Fruit fly (Drosophila melanogaster) whole organism, prepupa: ENCODE measurements around the gene Usp8.

ENCODE experiments used
- CG10631 ChIP-seq: fragments of 200-800 bp; sonication (Bioruptor generic); optimal IDR thresholded peaks from 2 replicates; lab custom pipeline; 2016; ENCODE audit warnings: missing biosample characterization, missing genetic modification characterization
- CG10669 ChIP-seq: fragments of 200-800 bp; sonication (Bioruptor generic); optimal IDR thresholded peaks from 3 replicates; lab custom pipeline; 2018; ENCODE audit warnings: missing biosample characterization, mild to moderate bottlenecking, missing genetic modification characterization, moderate library complexity
- CG11762 ChIP-seq: fragments of 200-800 bp; sonication (Bioruptor generic); optimal IDR thresholded peaks from 3 replicates; lab custom pipeline; 2016; ENCODE audit warnings: missing biosample characterization, missing genetic modification characterization; ENCODE audit not compliant: insufficient read depth
- CG11902 ChIP-seq: fragments of 200-800 bp; sonication (Bioruptor generic); optimal IDR thresholded peaks from 3 replicates; lab custom pipeline; 2016; ENCODE audit warnings: missing biosample characterization, missing genetic modification characterization
- CG15336 ChIP-seq: fragments of 200-800 bp; sonication (Bioruptor generic); IDR thresholded peaks from 2 replicates; pipeline ENCODE4 v1.3.6; 2022; ENCODE audit warnings: missing biosample characterization, missing genetic modification characterization
- CG1621 ChIP-seq: fragments of 200-800 bp; sonication (Bioruptor generic); optimal IDR thresholded peaks from 3 replicates; lab custom pipeline; 2018; ENCODE audit warnings: missing biosample characterization, mild to moderate bottlenecking, missing genetic modification characterization
- CG3032 ChIP-seq: fragments of 200-800 bp; optimal IDR thresholded peaks from 2 replicates; lab custom pipeline; 2019; ENCODE audit warnings: missing biosample characterization, mild to moderate bottlenecking, missing genetic modification characterization, moderate library complexity
- CG34406 ChIP-seq: fragments of 200-800 bp; sonication (Bioruptor generic); optimal IDR thresholded peaks from 3 replicates; lab custom pipeline; 2016; ENCODE audit warnings: missing biosample characterization, missing genetic modification characterization
- CG3919 ChIP-seq: fragments of 200-800 bp; sonication (Bioruptor generic); optimal IDR thresholded peaks from 3 replicates; lab custom pipeline; 2016; ENCODE audit warnings: missing biosample characterization, missing genetic modification characterization
- CG4318 ChIP-seq: fragments of 200-800 bp; sonication (Bioruptor generic); optimal IDR thresholded peaks from 3 replicates; lab custom pipeline; 2017; ENCODE audit warnings: missing biosample characterization, mild to moderate bottlenecking, missing genetic modification characterization
- CG6276 ChIP-seq: fragments of 200-800 bp; sonication (Bioruptor generic); optimal IDR thresholded peaks from 2 replicates; lab custom pipeline; 2017; ENCODE audit warnings: missing biosample characterization, mild to moderate bottlenecking, missing genetic modification characterization
- CG6792 ChIP-seq: fragments of 200-800 bp; sonication (Bioruptor generic); optimal IDR thresholded peaks from 3 replicates; lab custom pipeline; 2016; ENCODE audit warnings: missing biosample characterization, missing genetic modification characterization
- CG6808 ChIP-seq: fragments of 200-800 bp; sonication (Bioruptor generic); optimal IDR thresholded peaks from 3 replicates; lab custom pipeline; 2017; ENCODE audit warnings: missing biosample characterization, missing genetic modification characterization, mild to moderate bottlenecking, moderate library complexity, missing genetic modification reagents
- CG6854 ChIP-seq: fragments of 200-800 bp; sonication (Bioruptor generic); optimal IDR thresholded peaks from 2 replicates; lab custom pipeline; 2017; ENCODE audit warnings: missing biosample characterization, mild to moderate bottlenecking, missing genetic modification characterization
- CG7368 ChIP-seq: fragments of 200-800 bp; sonication (Bioruptor generic); optimal IDR thresholded peaks from 3 replicates; lab custom pipeline; 2016; ENCODE audit warnings: missing biosample characterization, missing genetic modification characterization
- CG8119 ChIP-seq: fragments of 200-800 bp; sonication (Bioruptor generic); IDR thresholded peaks from 3 replicates; pipeline ENCODE4 v1.3.6; 2022; ENCODE audit warnings: missing biosample characterization, missing genetic modification characterization
- CG8319 ChIP-seq: fragments of 200-800 bp; sonication (Bioruptor generic); optimal IDR thresholded peaks from 3 replicates; lab custom pipeline; 2016; ENCODE audit warnings: missing biosample characterization, missing genetic modification characterization
- CG9139 ChIP-seq: fragments of 200-800 bp; sonication (Bioruptor generic); optimal IDR thresholded peaks from 3 replicates; lab custom pipeline; 2017; ENCODE audit warnings: missing biosample characterization, mild to moderate bottlenecking, missing genetic modification characterization
- Eip75B ChIP-seq: fragments of 200-800 bp; sonication (Bioruptor generic); optimal IDR thresholded peaks from 3 replicates; lab custom pipeline; 2016; ENCODE audit warnings: missing biosample characterization, missing genetic modification characterization
- Ets21C ChIP-seq: fragments of 200-800 bp; sonication (Bioruptor generic); optimal IDR thresholded peaks from 3 replicates; lab custom pipeline; 2016; ENCODE audit warnings: missing biosample characterization, missing genetic modification characterization
- Gug ChIP-seq: fragments of 200-800 bp; sonication (Bioruptor generic); IDR thresholded peaks from 2 replicates; pipeline ENCODE4 v1.3.6; 2022; ENCODE audit warnings: missing biosample characterization, missing genetic modification characterization
- Hr38 ChIP-seq: sonication (Bioruptor generic); optimal IDR thresholded peaks from 2 replicates; lab custom pipeline; 2016; ENCODE audit warnings: missing biosample characterization, missing genetic modification characterization
- Hr39 ChIP-seq: fragments of 200-800 bp; sonication (Bioruptor generic); optimal IDR thresholded peaks from 2 replicates; lab custom pipeline; 2016; ENCODE audit warnings: missing biosample characterization, missing genetic modification characterization
- Hr4 ChIP-seq: fragments of 200-800 bp; sonication (Bioruptor generic); optimal IDR thresholded peaks from 3 replicates; lab custom pipeline; 2016; ENCODE audit warnings: missing biosample characterization, missing genetic modification characterization
- Lpt ChIP-seq: fragments of 200-800 bp; sonication (Bioruptor generic); optimal IDR thresholded peaks from 3 replicates; lab custom pipeline; 2016; ENCODE audit warnings: missing biosample characterization, missing genetic modification characterization
- Met ChIP-seq: fragments of 200-800 bp; sonication (Bioruptor generic); optimal IDR thresholded peaks from 3 replicates; lab custom pipeline; 2016; ENCODE audit warnings: missing biosample characterization, missing genetic modification characterization
- Smox ChIP-seq: fragments of 200-800 bp; sonication (Bioruptor generic); optimal IDR thresholded peaks from 3 replicates; lab custom pipeline; 2016; ENCODE audit warnings: missing biosample characterization, missing genetic modification characterization
- Sox102F ChIP-seq: fragments of 200-800 bp; sonication (Bioruptor generic); optimal IDR thresholded peaks from 2 replicates; lab custom pipeline; 2016; ENCODE audit warnings: missing biosample characterization, mild to moderate bottlenecking, missing genetic modification characterization
- Sox14 ChIP-seq: fragments of 200-800 bp; sonication (Bioruptor generic); optimal IDR thresholded peaks from 3 replicates; lab custom pipeline; 2016; ENCODE audit warnings: missing biosample characterization, missing genetic modification characterization
- Sox15 ChIP-seq: fragments of 200-800 bp; sonication (Bioruptor generic); optimal IDR thresholded peaks from 3 replicates; lab custom pipeline; 2016; ENCODE audit warnings: missing biosample characterization, missing genetic modification characterization
- achi ChIP-seq: fragments of 200-800 bp; sonication (Bioruptor generic); optimal IDR thresholded peaks from 3 replicates; lab custom pipeline; 2016; ENCODE audit warnings: missing biosample characterization, missing genetic modification characterization
- cyc ChIP-seq: fragments of 200-800 bp; sonication (Bioruptor generic); optimal IDR thresholded peaks from 3 replicates; lab custom pipeline; 2016; ENCODE audit warnings: missing biosample characterization, missing genetic modification characterization
- dac ChIP-seq: fragments of 200-800 bp; sonication (Bioruptor generic); optimal IDR thresholded peaks from 2 replicates; lab custom pipeline; 2017; ENCODE audit warnings: missing biosample characterization, mild to moderate bottlenecking, missing genetic modification characterization
- eg ChIP-seq: fragments of 200-800 bp; sonication (Bioruptor generic); IDR thresholded peaks from 3 replicates; pipeline ENCODE4 v1.3.6; 2022; ENCODE audit warnings: missing biosample characterization, missing genetic modification characterization
- fd59A ChIP-seq: fragments of 200-800 bp; sonication (Bioruptor generic); optimal IDR thresholded peaks from 2 replicates; lab custom pipeline; 2017; ENCODE audit warnings: missing biosample characterization, mild to moderate bottlenecking, missing genetic modification characterization, missing genetic modification reagents
- fkh ChIP-seq: fragments of 200-800 bp; sonication (Bioruptor generic); optimal IDR thresholded peaks from 3 replicates; lab custom pipeline; 2017; ENCODE audit warnings: missing biosample characterization, mild to moderate bottlenecking, missing genetic modification characterization, moderate library complexity
- lz ChIP-seq: fragments of 200-800 bp; sonication (Bioruptor generic); optimal IDR thresholded peaks from 3 replicates; lab custom pipeline; 2016; ENCODE audit warnings: missing biosample characterization, missing genetic modification characterization
- net ChIP-seq: fragments of 200-800 bp; sonication (Bioruptor generic); optimal IDR thresholded peaks from 3 replicates; lab custom pipeline; 2016; ENCODE audit warnings: missing biosample characterization, missing genetic modification characterization
- pdm3 ChIP-seq: fragments of 200-800 bp; sonication (Bioruptor generic); optimal IDR thresholded peaks from 3 replicates; lab custom pipeline; 2016; ENCODE audit warnings: missing biosample characterization, missing genetic modification characterization
- salr ChIP-seq, 2 experiments: fragments of 200-800 bp; sonication (Bioruptor generic); optimal IDR thresholded peaks; 3 replicates each; lab custom pipeline; 2016 to 2018; ENCODE audit warnings: missing biosample characterization in 2 of 2, missing genetic modification characterization in 2 of 2, mild to moderate bottlenecking in 1 of 2
- spab ChIP-seq: fragments of 200-800 bp; sonication (Bioruptor generic); optimal IDR thresholded peaks from 2 replicates; lab custom pipeline; 2017; ENCODE audit warnings: missing biosample characterization, mild to moderate bottlenecking, missing genetic modification characterization, missing genetic modification reagents
- ss ChIP-seq, 2 experiments: fragments of 200-800 bp; sonication (Bioruptor generic); optimal IDR thresholded peaks; 2 replicates in 1 of 2; 3 replicates in 1 of 2; lab custom pipeline; 2017 to 2018; ENCODE audit warnings: mild to moderate bottlenecking in 2 of 2, missing biosample characterization in 2 of 2, missing genetic modification characterization in 2 of 2, moderate library complexity in 1 of 2
- topi ChIP-seq: fragments of 200-800 bp; sonication (Bioruptor generic); optimal IDR thresholded peaks from 3 replicates; lab custom pipeline; 2016; ENCODE audit warnings: missing biosample characterization, missing genetic modification characterization
- vri ChIP-seq: fragments of 200-800 bp; sonication (Bioruptor generic); optimal IDR thresholded peaks from 3 replicates; lab custom pipeline; 2016; ENCODE audit warnings: missing biosample characterization, mild to moderate bottlenecking, missing genetic modification characterization

Usp8 gene

DNA sequence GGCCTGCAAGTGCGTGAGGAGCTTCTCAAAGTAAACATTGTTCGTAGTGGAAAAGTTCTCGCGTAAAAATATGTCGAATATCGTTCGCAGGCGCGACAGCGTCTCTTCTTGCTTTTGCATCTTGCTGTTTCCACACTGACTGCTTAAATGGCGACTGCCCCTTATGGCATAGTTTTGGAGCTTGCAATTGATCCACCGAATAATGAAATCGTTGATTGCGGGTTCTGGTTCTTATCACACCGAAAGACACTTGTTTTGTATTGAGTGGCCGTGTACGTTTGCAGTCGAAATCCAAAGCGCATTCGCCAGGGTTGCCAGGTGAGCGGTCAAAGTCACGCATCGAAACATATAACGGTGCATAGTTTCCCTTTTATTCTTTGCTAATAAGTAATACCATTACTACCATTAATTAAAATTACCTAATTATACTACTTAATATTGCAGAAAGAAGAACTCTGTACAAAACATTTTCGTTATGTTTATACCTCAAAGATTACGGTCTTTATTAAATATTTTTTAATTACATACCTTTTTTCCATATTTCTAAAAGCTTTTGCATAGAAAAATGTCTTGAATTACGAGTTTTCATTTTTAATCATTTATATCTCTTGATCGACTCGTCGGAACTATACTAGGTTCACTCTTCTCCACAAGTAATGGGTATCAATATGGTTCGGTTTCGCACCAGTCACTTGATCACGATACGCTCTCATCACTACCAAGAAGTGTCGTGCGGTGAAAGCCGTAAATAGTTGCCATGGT is 32.4 kb upstream of the Usp8 start, which contains the start of the genes CG7044 and Tbc1d22 (continued):
- no peak for TF ChIP-seq Eip75B
- TF ChIP-seq fkh (GFP tag; lab: Kevin White, UChicago), result peak; percentile 55
- no peak for TF ChIP-seq Gug (GFP tag; lab: Robert Waterston, UW)
- no peak for TF ChIP-seq Met (GFP tag; lab: Kevin White, UChicago)
- no peak for TF ChIP-seq CG10669 (GFP tag; lab: Kevin White, UChicago)
- no peak for TF ChIP-seq CG1621 (tag; lab: Kevin White, UChicago)
- TF ChIP-seq dac, result no peak
- TF ChIP-seq, all 60 proteins: peak for 19

DNA sequence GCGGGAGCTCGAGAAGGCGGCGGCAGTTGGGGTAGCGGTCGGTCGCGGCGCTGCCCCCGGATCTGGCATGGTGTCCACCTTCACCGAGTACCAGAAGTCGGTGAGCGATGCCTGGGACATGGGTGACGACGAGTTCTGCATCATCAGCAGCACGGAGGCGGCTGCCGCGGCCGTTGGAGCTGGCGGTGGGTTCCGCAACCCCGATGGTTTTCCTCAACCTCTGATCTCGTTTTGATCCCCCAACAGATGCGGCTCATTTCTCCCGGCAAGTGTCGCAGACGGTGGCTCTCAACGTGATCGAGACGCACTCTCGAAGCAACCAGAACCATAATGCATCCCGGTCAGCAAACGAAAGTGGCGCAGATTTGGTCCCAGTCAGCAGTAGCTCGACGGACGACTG is 31.6 kb upstream of the Usp8 start:
- TF ChIP-seq Hr4 (GFP tag; lab: Kevin White, UChicago) (no peak), Sox102F (no peak), Gug (GFP tag; lab: Robert Waterston, UW) (no peak)

dm6 chr3R:21107907-21108591 is 26.0 kb upstream of the Usp8 start, which contains the start of the genes Sec15 and rtet:
Gene Sec15 (minus strand): TSS chr3R:21107972.
Gene rtet (plus strand): TSS chr3R:21108446.
- no peak for TF ChIP-seq salr (GFP tag; optimal IDR thresholded peaks at IDR 0.05; lab: Kevin White, UChicago)
- no peak for TF ChIP-seq CG8119 (GFP tag; lab: Robert Waterston, UW)
- TF ChIP-seq pdm3 (GFP tag; lab: Kevin White, UChicago), result no peak
- TF ChIP-seq Hr38 (GFP tag; lab: Kevin White, UChicago), result no peak
- no peak for TF ChIP-seq CG11762 (GFP tag; lab: Kevin White, UChicago)
- TF ChIP-seq Gug (GFP tag; lab: Robert Waterston, UW), result no peak
- TF ChIP-seq spab (GFP tag; lab: Kevin White, UChicago), result no peak
- no peak for TF ChIP-seq net (GFP tag; lab: Kevin White, UChicago)
- TF ChIP-seq Sox15 (GFP tag; lab: Kevin White, UChicago), result no peak
- TF ChIP-seq achi, result no peak
- TF ChIP-seq CG34406 (GFP tag; lab: Kevin White, UChicago), result no peak
- no peak for TF ChIP-seq Smox
- TF ChIP-seq Lpt (GFP tag; lab: Kevin White, UChicago), result no peak
- peak; percentile 24 for TF ChIP-seq dac
- no peak for TF ChIP-seq CG6276 (GFP tag; lab: Kevin White, UChicago)
- no peak for TF ChIP-seq CG6854 (GFP tag; lab: Kevin White, UChicago)
- no peak for TF ChIP-seq Eip75B
- peak; percentile 55 for TF ChIP-seq Hr39 (GFP tag; lab: Kevin White, UChicago)
- TF ChIP-seq fd59A (GFP tag; lab: Kevin White, UChicago), result peak; percentile 37
- TF ChIP-seq CG1621 (tag; lab: Kevin White, UChicago), result no peak
- TF ChIP-seq ss (GFP tag; optimal IDR thresholded peaks at IDR 0.05; lab: Kevin White, UChicago), result no peak
- no peak for TF ChIP-seq CG15336
- no peak for TF ChIP-seq Hr4 (GFP tag; lab: Kevin White, UChicago)
- TF ChIP-seq CG4318, result no peak
- no peak for TF ChIP-seq fkh (GFP tag; lab: Kevin White, UChicago)
- no peak for TF ChIP-seq CG10669 (GFP tag; lab: Kevin White, UChicago)
- TF ChIP-seq CG6808 (GFP tag; lab: Kevin White, UChicago), result no peak
- no peak for TF ChIP-seq CG8319 (GFP tag; lab: Kevin White, UChicago)
- TF ChIP-seq Sox102F, result no peak
- no peak for TF ChIP-seq CG11902
- TF ChIP-seq Sox14, result peak; percentile 60
- TF ChIP-seq Met (GFP tag; lab: Kevin White, UChicago), result no peak
- TF ChIP-seq Ets21C (GFP tag; lab: Kevin White, UChicago), result no peak
- no peak for TF ChIP-seq CG9139
- no peak for TF ChIP-seq CG3919
- no peak for TF ChIP-seq eg (GFP tag; lab: Robert Waterston, UW)
- TF ChIP-seq CG7368 (GFP tag; lab: Kevin White, UChicago), result peak; percentile 6
- TF ChIP-seq CG6792 (GFP tag; lab: Kevin White, UChicago), result no peak
- peak; percentile 45 for TF ChIP-seq CG3032
- peak; percentile 41 for TF ChIP-seq cyc (GFP tag; lab: Kevin White, UChicago)
- TF ChIP-seq lz, result peak; percentile 41
- TF ChIP-seq vri (GFP tag; lab: Kevin White, UChicago), result no peak
- TF ChIP-seq CG10631 (GFP tag; lab: Kevin White, UChicago), result peak; percentile 34
- peak; percentile 51 for TF ChIP-seq topi
